Fruit fly (Drosophila melanogaster) whole organism: ENCODE results near the gene brk.

Experiments
- CG8478 ChIP-seq: fragments of >200 bp; optimal IDR thresholded peaks from 2 replicates; lab custom pipeline; 2018; ENCODE audit warnings: inconsistent platforms
- Dll ChIP-seq: fragments of >200 bp; optimal IDR thresholded peaks from 2 replicates; lab custom pipeline; 2017
- EcR ChIP-seq, 2 experiments: fragments of >200 bp; optimal IDR thresholded peaks; 2 replicates each; lab custom pipeline; 2017; ENCODE audit warnings: missing biosample characterization in 2 of 2, missing genetic modification characterization in 2 of 2, missing genetic modification reagents in 2 of 2
- pan ChIP-seq: fragments of >200 bp; optimal IDR thresholded peaks from 2 replicates; lab custom pipeline; 2017
- psq ChIP-seq: fragments of >200 bp; optimal IDR thresholded peaks from 2 replicates; lab custom pipeline; 2017
- usp ChIP-seq: fragments of >200 bp; optimal IDR thresholded peaks from 2 replicates; lab custom pipeline; 2017; ENCODE audit warnings: missing biosample characterization, missing genetic modification characterization, mixed read lengths

DNA sequence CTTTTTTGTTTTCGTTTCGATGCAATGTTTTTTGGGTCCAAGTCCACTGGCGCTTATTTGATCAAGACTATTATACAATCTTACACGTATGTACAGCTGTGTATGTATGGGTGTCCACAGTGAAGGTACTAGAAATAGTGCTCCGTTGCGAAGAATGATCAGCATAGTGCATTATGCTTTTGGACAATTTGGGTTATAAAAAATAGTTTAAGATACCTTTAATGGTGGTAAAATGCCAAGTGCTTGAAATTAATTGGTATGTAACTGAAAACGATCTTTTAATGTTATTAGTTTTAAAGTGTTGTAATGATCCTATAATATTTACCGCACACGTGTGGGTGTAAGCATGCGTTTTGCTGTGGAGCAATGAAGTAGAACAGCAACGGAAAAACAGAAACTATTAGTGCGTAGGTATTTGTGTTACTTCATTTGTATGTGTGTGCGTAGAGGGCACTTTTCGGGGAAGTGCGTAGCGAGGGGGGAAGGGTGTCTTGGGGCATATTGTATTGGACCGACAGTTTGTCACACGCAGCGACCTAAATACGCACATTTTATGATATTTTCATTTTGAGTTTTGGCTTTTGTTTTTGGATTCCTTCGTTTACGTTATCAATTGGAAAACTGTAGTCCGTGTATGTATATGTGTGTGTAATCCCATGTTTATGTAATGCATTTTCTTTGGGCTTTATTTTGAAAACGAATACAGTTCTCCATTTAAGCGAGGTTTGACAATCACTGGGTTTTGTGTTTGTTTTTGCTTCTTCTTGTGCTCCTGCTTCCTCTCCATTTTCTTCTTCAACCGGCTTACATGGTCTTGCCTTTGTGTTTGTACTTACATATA is 28.6 kb downstream of the brk start:
- no peak for TF ChIP-seq psq (lab: Kevin White, UChicago)
- no peak for TF ChIP-seq usp (GFP tag; lab: Kevin White, UChicago)
- no peak for TF ChIP-seq CG8478 (lab: Kevin White, UChicago)
- TF ChIP-seq pan (lab: Kevin White, UChicago): no peak
- no peak for TF ChIP-seq EcR (GFP tag; optimal IDR thresholded peaks at IDR 0.05; lab: Kevin White, UChicago)
- no peak for TF ChIP-seq Dll
